Fruit fly (Drosophila melanogaster) whole organism, prepupa: ENCODE results near the gene Cyp305a1.

Experiments used
- Blimp-1 ChIP-seq: fragments of 200-800 bp; sonication (Bioruptor generic); optimal IDR thresholded peaks from 3 replicates; lab custom pipeline; 2017; ENCODE audit warnings: missing biosample characterization, missing genetic modification characterization, mild to moderate bottlenecking, moderate library complexity, missing genetic modification reagents
- CG10669 ChIP-seq: fragments of 200-800 bp; sonication (Bioruptor generic); optimal IDR thresholded peaks from 3 replicates; lab custom pipeline; 2018; ENCODE audit warnings: missing biosample characterization, mild to moderate bottlenecking, missing genetic modification characterization, moderate library complexity
- CG15336 ChIP-seq: fragments of 200-800 bp; sonication (Bioruptor generic); IDR thresholded peaks from 2 replicates; pipeline ENCODE4 v1.3.6; 2022; ENCODE audit warnings: missing biosample characterization, missing genetic modification characterization
- CG32006 ChIP-seq: fragments of 200-800 bp; sonication (Bioruptor generic); optimal IDR thresholded peaks from 3 replicates; lab custom pipeline; 2017; ENCODE audit warnings: missing biosample characterization, mild to moderate bottlenecking, missing genetic modification characterization
- CG6792 ChIP-seq: fragments of 200-800 bp; sonication (Bioruptor generic); optimal IDR thresholded peaks from 3 replicates; lab custom pipeline; 2016; ENCODE audit warnings: missing biosample characterization, missing genetic modification characterization
- CG6854 ChIP-seq: fragments of 200-800 bp; sonication (Bioruptor generic); optimal IDR thresholded peaks from 2 replicates; lab custom pipeline; 2017; ENCODE audit warnings: missing biosample characterization, mild to moderate bottlenecking, missing genetic modification characterization
- CG8632 ChIP-seq: fragments of 200-800 bp; sonication (Bioruptor generic); optimal IDR thresholded peaks from 3 replicates; lab custom pipeline; 2016; ENCODE audit warnings: missing biosample characterization, missing genetic modification characterization
- Eip78C ChIP-seq: fragments of 200-800 bp; sonication (Bioruptor generic); peaks from one replicate; lab custom pipeline; 2016; ENCODE audit warnings: missing biosample characterization, missing genetic modification characterization
- Eip93F ChIP-seq: fragments of 200-800 bp; sonication (Bioruptor generic); optimal IDR thresholded peaks from 2 replicates; lab custom pipeline; 2016; ENCODE audit warnings: missing biosample characterization, mild to moderate bottlenecking, missing genetic modification characterization
- Hr39 ChIP-seq: fragments of 200-800 bp; sonication (Bioruptor generic); optimal IDR thresholded peaks from 2 replicates; lab custom pipeline; 2016; ENCODE audit warnings: missing biosample characterization, missing genetic modification characterization
- Hr4 ChIP-seq: fragments of 200-800 bp; sonication (Bioruptor generic); optimal IDR thresholded peaks from 3 replicates; lab custom pipeline; 2016; ENCODE audit warnings: missing biosample characterization, missing genetic modification characterization
- cyc ChIP-seq: fragments of 200-800 bp; sonication (Bioruptor generic); optimal IDR thresholded peaks from 3 replicates; lab custom pipeline; 2016; ENCODE audit warnings: missing biosample characterization, missing genetic modification characterization
- net ChIP-seq: fragments of 200-800 bp; sonication (Bioruptor generic); optimal IDR thresholded peaks from 3 replicates; lab custom pipeline; 2016; ENCODE audit warnings: missing biosample characterization, missing genetic modification characterization

DNA sequence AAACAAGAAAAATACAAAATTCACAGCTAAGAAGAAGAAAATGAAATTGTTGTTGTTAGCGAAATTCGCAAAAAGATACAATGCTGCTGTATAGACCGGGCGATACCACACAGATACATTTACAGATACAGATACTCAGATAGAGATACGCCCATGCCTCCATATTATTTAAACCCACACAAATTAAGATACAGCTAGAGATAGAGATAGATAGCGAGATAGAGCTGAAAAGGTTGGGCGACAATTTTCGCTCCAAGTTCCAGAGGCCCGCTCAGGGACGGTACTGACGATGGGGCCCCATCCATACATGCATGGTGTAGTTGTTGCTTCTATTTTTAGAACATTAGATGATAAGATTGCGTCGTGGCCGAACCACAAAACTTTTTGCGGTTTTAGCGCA is 25.5 kb downstream of the Cyp305a1 start:
- TF ChIP-seq Eip78C (GFP tag; lab: Kevin White, UChicago) (no peak), Hr39 (no peak), CG15336 (no peak), CG6854 (GFP tag; lab: Kevin White, UChicago) (no peak), cyc (GFP tag; lab: Kevin White, UChicago) (no peak), CG32006 (GFP tag; lab: Kevin White, UChicago) (no peak), Hr4 (no peak), Blimp-1 (GFP tag; lab: Kevin White, UChicago) (no peak), CG8632 (GFP tag; lab: Kevin White, UChicago) (no peak), Eip93F (GFP tag; lab: Kevin White, UChicago) (no peak), CG6792 (GFP tag; lab: Kevin White, UChicago) (no peak), net (GFP tag; lab: Kevin White, UChicago) (no peak), CG10669 (GFP tag; lab: Kevin White, UChicago) (no peak)
